Worm (Caenorhabditis elegans) whole organism, L3 larva: ENCODE measurements around the gene Y16B4A.2.

Experiments
- R02D3.7 ChIP-seq: fragments of 150-350 bp; optimal IDR thresholded peaks from 2 replicates; lab custom pipeline; 2014; ENCODE audit warnings: missing biosample characterization, missing genetic modification characterization
- ZK546.5 ChIP-seq: sonication (generic microtip); optimal IDR thresholded peaks from 2 replicates; lab custom pipeline; 2017; ENCODE audit warnings: missing biosample characterization, missing genetic modification characterization
- aly-2 ChIP-seq: fragments of 150-350 bp; optimal IDR thresholded peaks from 2 replicates; lab custom pipeline; 2014; ENCODE audit warnings: missing biosample characterization, missing genetic modification characterization
- ama-1 ChIP-seq: fragments of 150-350 bp; optimal IDR thresholded peaks from 2 replicates; lab custom pipeline; 2018
- ceh-16 ChIP-seq: sonication (generic microtip); optimal IDR thresholded peaks from 2 replicates; lab custom pipeline; 2017; ENCODE audit warnings: missing biosample characterization, missing genetic modification characterization
- ceh-28 ChIP-seq: fragments of 150-350 bp; optimal IDR thresholded peaks from 2 replicates; lab custom pipeline; 2014; ENCODE audit warnings: missing biosample characterization, missing genetic modification reagents, missing genetic modification characterization
- ceh-82 ChIP-seq: fragments of 150-350 bp; optimal IDR thresholded peaks from 2 replicates; lab custom pipeline; 2014; ENCODE audit warnings: missing biosample characterization, missing genetic modification characterization
- ceh-9 ChIP-seq: sonication (generic microtip); optimal IDR thresholded peaks from 2 replicates; lab custom pipeline; 2018; ENCODE audit warnings: missing biosample characterization, missing genetic modification characterization
- daf-12 ChIP-seq: fragments of 150-350 bp; optimal IDR thresholded peaks from 2 replicates; lab custom pipeline; 2014; ENCODE audit warnings: missing biosample characterization, missing genetic modification reagents, missing genetic modification characterization
- egl-27 ChIP-seq: sonication (generic microtip); optimal IDR thresholded peaks from 4 replicates; lab custom pipeline; 2017; ENCODE audit warnings: missing biosample characterization, missing genetic modification reagents, missing genetic modification characterization
- egl-5 ChIP-seq: fragments of 150-350 bp; optimal IDR thresholded peaks from 2 replicates; lab custom pipeline; 2017; ENCODE audit warnings: missing biosample characterization, missing genetic modification reagents, missing genetic modification characterization, inconsistent platforms
- elt-1 ChIP-seq: fragments of 150-350 bp; optimal IDR thresholded peaks from 2 replicates; lab custom pipeline; 2014; ENCODE audit warnings: missing biosample characterization, missing genetic modification characterization
- elt-2 ChIP-seq: sonication (generic microtip); optimal IDR thresholded peaks from 2 replicates; lab custom pipeline; 2016; ENCODE audit warnings: missing genetic modification reagents, mild to moderate bottlenecking, missing genetic modification characterization, missing compliant biosample characterization
- elt-3 ChIP-seq, 3 experiments: fragments of 150-350 bp in 1 of 3; sonication (generic microtip) in 2 of 3; optimal IDR thresholded peaks; 2 replicates in 2 of 3; 4 replicates in 1 of 3; lab custom pipeline; 2014 to 2017; ENCODE audit warnings: missing biosample characterization in 3 of 3, missing genetic modification characterization in 3 of 3
- eor-1 ChIP-seq, 2 experiments: fragments of 150-350 bp; optimal IDR thresholded peaks; 2 replicates each; lab custom pipeline; 2014 to 2018; ENCODE audit warnings: missing biosample characterization in 2 of 2, missing genetic modification characterization in 2 of 2
- fkh-10 ChIP-seq: sonication (generic microtip); optimal IDR thresholded peaks from 2 replicates; lab custom pipeline; 2017; ENCODE audit warnings: missing biosample characterization, missing genetic modification reagents, missing genetic modification characterization
- fkh-2 ChIP-seq: fragments of 150-350 bp; optimal IDR thresholded peaks from 2 replicates; lab custom pipeline; 2014; ENCODE audit warnings: missing biosample characterization, missing genetic modification reagents, missing genetic modification characterization
- fos-1 ChIP-seq: fragments of 150-350 bp; optimal IDR thresholded peaks from 2 replicates; lab custom pipeline; 2014; ENCODE audit warnings: missing biosample characterization, missing genetic modification characterization
- hmg-11 ChIP-seq: sonication (generic microtip); optimal IDR thresholded peaks from 2 replicates; lab custom pipeline; 2016; ENCODE audit warnings: missing genetic modification characterization, missing compliant biosample characterization
- jun-1 ChIP-seq: fragments of 150-350 bp; optimal IDR thresholded peaks from 2 replicates; lab custom pipeline; 2014; ENCODE audit warnings: missing biosample characterization, missing genetic modification reagents, missing genetic modification characterization
- lin-15B ChIP-seq: fragments of 150-350 bp; optimal IDR thresholded peaks from 2 replicates; lab custom pipeline; 2014; ENCODE audit warnings: missing biosample characterization, missing genetic modification characterization
- lin-39 ChIP-seq: fragments of 150-350 bp; optimal IDR thresholded peaks from 2 replicates; lab custom pipeline; 2018; ENCODE audit warnings: missing biosample characterization, missing genetic modification reagents, missing genetic modification characterization
- lsy-12 ChIP-seq: sonication (generic microtip); optimal IDR thresholded peaks from 2 replicates; lab custom pipeline; 2016; ENCODE audit warnings: mild to moderate bottlenecking, missing genetic modification characterization, missing compliant biosample characterization
- mdl-1 ChIP-seq: fragments of 150-350 bp; optimal IDR thresholded peaks from 2 replicates; lab custom pipeline; 2014; ENCODE audit warnings: missing biosample characterization, missing genetic modification characterization
- mml-1 ChIP-seq: fragments of 150-350 bp; sonication (generic microtip); optimal IDR thresholded peaks from 3 replicates; lab custom pipeline; 2014; ENCODE audit warnings: missing biosample characterization, missing genetic modification characterization
- nfya-1 ChIP-seq: sonication (generic microtip); optimal IDR thresholded peaks from 2 replicates; lab custom pipeline; 2017; ENCODE audit warnings: missing genetic modification characterization, mild to moderate bottlenecking, missing compliant biosample characterization, antibody characterized with exemption, moderate library complexity; ENCODE audit not compliant: insufficient read depth
- nhr-11 ChIP-seq: fragments of 150-350 bp; optimal IDR thresholded peaks from 2 replicates; lab custom pipeline; 2014; ENCODE audit warnings: missing biosample characterization, missing genetic modification characterization
- nhr-12 ChIP-seq: fragments of 150-350 bp; optimal IDR thresholded peaks from 2 replicates; lab custom pipeline; 2014; ENCODE audit warnings: missing biosample characterization, missing genetic modification characterization
- nhr-23 ChIP-seq: fragments of 150-350 bp; optimal IDR thresholded peaks from 2 replicates; lab custom pipeline; 2014; ENCODE audit warnings: missing biosample characterization, missing genetic modification reagents, missing genetic modification characterization
- nhr-237 ChIP-seq: fragments of 150-350 bp; optimal IDR thresholded peaks from 2 replicates; lab custom pipeline; 2014; ENCODE audit warnings: missing biosample characterization, missing genetic modification characterization
- nhr-25 ChIP-seq: sonication (generic microtip); optimal IDR thresholded peaks from 2 replicates; lab custom pipeline; 2017; ENCODE audit warnings: missing biosample characterization, missing genetic modification characterization
- nhr-28 ChIP-seq: fragments of 150-350 bp; optimal IDR thresholded peaks from 2 replicates; lab custom pipeline; 2014; ENCODE audit warnings: missing biosample characterization, missing genetic modification characterization
- nhr-43 ChIP-seq: sonication (generic microtip); optimal IDR thresholded peaks from 2 replicates; lab custom pipeline; 2016; ENCODE audit warnings: mild to moderate bottlenecking, missing genetic modification characterization, missing compliant biosample characterization; ENCODE audit not compliant: poor library complexity, severe bottlenecking
- nhr-67 ChIP-seq: fragments of 150-350 bp; optimal IDR thresholded peaks from 2 replicates; lab custom pipeline; 2014; ENCODE audit warnings: missing biosample characterization, missing genetic modification characterization
- nhr-76 ChIP-seq: fragments of 150-350 bp; sonication (generic microtip); optimal IDR thresholded peaks from 5 replicates; lab custom pipeline; 2014; ENCODE audit warnings: missing biosample characterization, missing genetic modification characterization
- nhr-77 ChIP-seq: fragments of 150-350 bp; optimal IDR thresholded peaks from 2 replicates; lab custom pipeline; 2014; ENCODE audit warnings: missing biosample characterization, missing genetic modification characterization
- pha-4 ChIP-seq: fragments of 150-350 bp; optimal IDR thresholded peaks from 2 replicates; lab custom pipeline; 2014; ENCODE audit warnings: missing biosample characterization, missing genetic modification reagents, missing genetic modification characterization
- pqm-1 ChIP-seq: fragments of 150-350 bp; optimal IDR thresholded peaks from 2 replicates; lab custom pipeline; 2017; ENCODE audit warnings: missing biosample characterization, missing genetic modification characterization, inconsistent platforms
- sea-2 ChIP-seq: fragments of 150-350 bp; sonication (generic microtip); optimal IDR thresholded peaks from 4 replicates; lab custom pipeline; 2014; ENCODE audit warnings: missing biosample characterization, missing genetic modification reagents, missing genetic modification characterization
- skn-1 ChIP-seq: fragments of 150-350 bp; optimal IDR thresholded peaks from 2 replicates; lab custom pipeline; 2014; ENCODE audit warnings: missing biosample characterization, missing genetic modification characterization
- snpc-4 ChIP-seq: fragments of 150-350 bp; optimal IDR thresholded peaks from 2 replicates; lab custom pipeline; 2014; ENCODE audit warnings: missing biosample characterization, missing genetic modification characterization
- tbx-2 ChIP-seq: sonication (generic microtip); optimal IDR thresholded peaks from 2 replicates; lab custom pipeline; 2016; ENCODE audit warnings: mild to moderate bottlenecking, missing genetic modification characterization, missing compliant biosample characterization
- unc-39 ChIP-seq: sonication (generic microtip); optimal IDR thresholded peaks from 4 replicates; lab custom pipeline; 2017; ENCODE audit warnings: missing biosample characterization, missing genetic modification characterization
- unc-62 ChIP-seq: fragments of 150-350 bp; sonication (generic microtip); optimal IDR thresholded peaks from 4 replicates; lab custom pipeline; 2014; ENCODE audit warnings: missing biosample characterization, missing genetic modification reagents, missing genetic modification characterization
- zag-1 ChIP-seq: fragments of 150-350 bp; optimal IDR thresholded peaks from 2 replicates; lab custom pipeline; 2014; ENCODE audit warnings: missing biosample characterization, missing genetic modification characterization
- ztf-11 ChIP-seq: fragments of 150-350 bp; optimal IDR thresholded peaks from 2 replicates; lab custom pipeline; 2014; ENCODE audit warnings: missing biosample characterization, missing genetic modification characterization
- ztf-4 ChIP-seq: fragments of 150-350 bp; optimal IDR thresholded peaks from 2 replicates; lab custom pipeline; 2014; ENCODE audit warnings: missing biosample characterization, missing genetic modification characterization

Y16B4A.2 gene

ce11 chrX:14771682-14772081 lies at the start of gene Y16B4A.2:
Y16B4A.2 (minus strand) TSS chrX:14771851.
- TF ChIP-seq elt-2 (tag; lab: Kevin White, UChicago) (peak; percentile 53), mdl-1 (tag; lab: Kevin White, UChicago) (no peak), elt-3 (tag; optimal IDR thresholded peaks at IDR 0.05; lab: Kevin White, UChicago) (no peak), fos-1 (tag; lab: Kevin White, UChicago) (no peak), pqm-1 (tag; lab: Kevin White, UChicago) (peak; percentile 51)

- TF ChIP-seq nhr-43 (peak; percentile 4), ama-1 (peak; percentile 18), egl-5 (no peak), lin-39 (tag; lab: Kevin White, UChicago) (peak; percentile 21), nhr-25 (tag; lab: Kevin White, UChicago) (peak; percentile 26), nhr-23 (tag; lab: Kevin White, UChicago) (peak; percentile 33), ceh-9 (tag; lab: Kevin White, UChicago) (no peak), pha-4 (tag; lab: Kevin White, UChicago) (peak; percentile 18)
These were observed 47.8 kb upstream of the Y16B4A.2 start for ce11 chrX:14819495-14819894.

- TF ChIP-seq R02D3.7 (tag; lab: Kevin White, UChicago) (peak; percentile 82), elt-2 (tag; lab: Kevin White, UChicago) (peak; percentile 97), nhr-28 (tag; lab: Kevin White, UChicago) (no peak), egl-5 (peak; percentile 91), nhr-43 (peak; percentile 91), hmg-11 (tag; lab: Kevin White, UChicago) (peak; percentile 95), aly-2 (tag; lab: Kevin White, UChicago) (no peak), mdl-1 (tag; lab: Kevin White, UChicago) (peak; percentile 99), sea-2 (GFP tag; lab: Kevin White, UChicago) (peak; percentile 70), nhr-12 (tag; lab: Kevin White, UChicago) (no peak), ceh-9 (tag; lab: Kevin White, UChicago) (no peak), skn-1 (peak; percentile 64), fkh-10 (GFP tag; lab: Kevin White, UChicago) (peak; percentile 90), nhr-76 (tag; lab: Kevin White, UChicago) (peak; percentile 63), eor-1 (tag; optimal IDR thresholded peaks at IDR 0.05; lab: Kevin White, UChicago) (peak in 1 of 2 experiments; percentile 40), ceh-82 (peak; percentile 82), daf-12 (tag; lab: Kevin White, UChicago) (peak; percentile 84), fos-1 (tag; lab: Kevin White, UChicago) (peak; percentile 76), nhr-67 (tag; lab: Kevin White, UChicago) (no peak), fkh-2 (tag; lab: Kevin White, UChicago) (peak; percentile 49), snpc-4 (peak; percentile 69), nhr-237 (peak; percentile 46), tbx-2 (peak; percentile 94), mml-1 (peak; percentile 73), lin-15B (tag; lab: Kevin White, UChicago) (peak; percentile 81), nhr-23 (tag; lab: Kevin White, UChicago) (peak; percentile 91), ceh-16 (tag; lab: Kevin White, UChicago) (no peak), egl-27 (tag; lab: Kevin White, UChicago) (peak; percentile 92), pqm-1 (tag; lab: Kevin White, UChicago) (peak; percentile 89), ztf-11 (tag; lab: Kevin White, UChicago) (no peak), ztf-4 (tag; lab: Kevin White, UChicago) (peak; percentile 77), lin-39 (tag; lab: Kevin White, UChicago) (peak; percentile 97), unc-39 (tag; lab: Kevin White, UChicago) (no peak), ceh-28 (tag; lab: Kevin White, UChicago) (peak; percentile 90), nhr-11 (tag; lab: Kevin White, UChicago) (peak; percentile 94), nfya-1 (peak; percentile 94), zag-1 (tag; lab: Kevin White, UChicago) (peak; percentile 82), elt-1 (peak; percentile 82), unc-62 (GFP tag; lab: Kevin White, UChicago) (peak; percentile 96), jun-1 (tag; lab: Kevin White, UChicago) (peak; percentile 99), nhr-77 (tag; lab: Kevin White, UChicago) (peak; percentile 81), lsy-12 (peak; percentile 94), nhr-25 (tag; lab: Kevin White, UChicago) (peak; percentile 99), elt-3 (tag; optimal IDR thresholded peaks at IDR 0.05; lab: Kevin White, UChicago) (peak in 2 of 3 experiments; percentile 66 to 73), ama-1 (no peak), ZK546.5 (no peak)
These were observed 47.0 kb upstream of the Y16B4A.2 start, which contains the start of gene epn-1 for ce11 chrX:14818464-14819259. epn-1 (minus strand) TSS chrX:14818514.
